Worm (Caenorhabditis elegans): ENCODE data around the gene moa-2.

Gene moa-2

ce11 chrII:7678512-7678911 is 20.3 kb downstream of the moa-2 start:
- no peak for TF ChIP-seq ZK546.5 (tag; optimal IDR thresholded peaks at IDR 0.05)
- TF ChIP-seq alr-1 (tag; optimal IDR thresholded peaks at IDR 0.05) = no peak
- no peak for TF ChIP-seq nhr-6 (tag; optimal IDR thresholded peaks at IDR 0.05)
- no peak for TF ChIP-seq mdl-1 (tag; optimal IDR thresholded peaks at IDR 0.05)
- TF ChIP-seq nhr-11 (tag; optimal IDR thresholded peaks at IDR 0.05) = no peak
- TF ChIP-seq nhr-77 (tag; optimal IDR thresholded peaks at IDR 0.05) = no peak
- TF ChIP-seq C34F6.9 (tag; optimal IDR thresholded peaks at IDR 0.05) = no peak
- no peak for TF ChIP-seq egl-27 (tag; optimal IDR thresholded peaks at IDR 0.05)
- TF ChIP-seq nhr-21 (tag; optimal IDR thresholded peaks at IDR 0.05) = no peak
- no peak for TF ChIP-seq ama-1 (optimal IDR thresholded peaks at IDR 0.05)
- TF ChIP-seq lin-13 (GFP tag; optimal IDR thresholded peaks at IDR 0.05) = no peak
- no peak for TF ChIP-seq sem-4 (tag; optimal IDR thresholded peaks at IDR 0.05)
- TF ChIP-seq nhr-10 (tag; optimal IDR thresholded peaks at IDR 0.05) = no peak
- no peak for TF ChIP-seq peb-1 (tag; optimal IDR thresholded peaks at IDR 0.05)
- TF ChIP-seq ceh-16 (tag; optimal IDR thresholded peaks at IDR 0.05) = no peak
- TF ChIP-seq mbf-1 (tag; optimal IDR thresholded peaks at IDR 0.05) = no peak
- TF ChIP-seq unc-62 (GFP tag; optimal IDR thresholded peaks at IDR 0.05) = no peak
- no peak for TF ChIP-seq nhr-23 (tag; optimal IDR thresholded peaks at IDR 0.05)

ce11 chrII:7676307-7676905 is 22.4 kb downstream of the moa-2 start:
- TF ChIP-seq unc-62 (GFP tag; optimal IDR thresholded peaks at IDR 0.05) (no peak), C34F6.9 (tag; optimal IDR thresholded peaks at IDR 0.05) (peak; percentile 0), snpc-4 (tag; optimal IDR thresholded peaks at IDR 0.05) (no peak), ceh-16 (tag; optimal IDR thresholded peaks at IDR 0.05) (peak; percentile 5), elt-1 (tag; optimal IDR thresholded peaks at IDR 0.05) (no peak), lsy-2 (tag; optimal IDR thresholded peaks at IDR 0.05) (peak in 1 of 2 experiments; percentile 6), lin-39 (tag; optimal IDR thresholded peaks at IDR 0.05) (no peak), mdl-1 (tag; optimal IDR thresholded peaks at IDR 0.05) (peak in 1 of 2 experiments; percentile 11), nhr-77 (tag; optimal IDR thresholded peaks at IDR 0.05) (no peak), sma-3 (GFP tag; optimal IDR thresholded peaks at IDR 0.05) (peak; percentile 34), peb-1 (tag; optimal IDR thresholded peaks at IDR 0.05) (no peak), aly-2 (tag; optimal IDR thresholded peaks at IDR 0.05) (no peak), lin-13 (GFP tag; optimal IDR thresholded peaks at IDR 0.05) (no peak), blmp-1 (tag; optimal IDR thresholded peaks at IDR 0.05; ENCODE audit: insufficient read depth) (no peak), sem-4 (tag; optimal IDR thresholded peaks at IDR 0.05) (no peak), nhr-25 (tag; optimal IDR thresholded peaks at IDR 0.05) (peak; percentile 33), nhr-237 (tag; optimal IDR thresholded peaks at IDR 0.05) (no peak), unc-39 (tag; optimal IDR thresholded peaks at IDR 0.05) (no peak), nhr-21 (tag; optimal IDR thresholded peaks at IDR 0.05) (no peak), nhr-129 (tag; optimal IDR thresholded peaks at IDR 0.05) (peak; percentile 41), sma-9 (GFP tag; optimal IDR thresholded peaks at IDR 0.05) (no peak), sma-9 (tag; optimal IDR thresholded peaks at IDR 0.05) (no peak), egl-27 (tag; optimal IDR thresholded peaks at IDR 0.05) (peak; percentile 16), crh-2 (tag; optimal IDR thresholded peaks at IDR 0.05) (no peak), nhr-11 (tag; optimal IDR thresholded peaks at IDR 0.05) (no peak), unc-55 (GFP tag; optimal IDR thresholded peaks at IDR 0.05) (peak; percentile 58), nhr-10 (tag; optimal IDR thresholded peaks at IDR 0.05) (no peak), dmd-4 (tag; optimal IDR thresholded peaks at IDR 0.05) (no peak)

ce11 chrII:7675752-7676151 is 23.1 kb downstream of the moa-2 start:
- TF ChIP-seq nhr-25 (tag; optimal IDR thresholded peaks at IDR 0.05) = no peak
- TF ChIP-seq gmeb-1 (tag; optimal IDR thresholded peaks at IDR 0.05) = no peak
- TF ChIP-seq nhr-11 (tag; optimal IDR thresholded peaks at IDR 0.05) = no peak
- TF ChIP-seq skn-1 (tag; optimal IDR thresholded peaks at IDR 0.05) = no peak
- no peak for TF ChIP-seq ZK546.5 (tag; optimal IDR thresholded peaks at IDR 0.05)
- TF ChIP-seq aly-2 (tag; optimal IDR thresholded peaks at IDR 0.05) = no peak
- TF ChIP-seq mbf-1 (tag; optimal IDR thresholded peaks at IDR 0.05) = no peak
- no peak for TF ChIP-seq elt-3 (tag; optimal IDR thresholded peaks at IDR 0.05)
- TF ChIP-seq lsy-2 (tag; optimal IDR thresholded peaks at IDR 0.05) = no peak
- no peak for TF ChIP-seq R02D3.7 (tag; optimal IDR thresholded peaks at IDR 0.05)
- no peak for TF ChIP-seq nhr-129 (tag; optimal IDR thresholded peaks at IDR 0.05)
- TF ChIP-seq alr-1 (tag; optimal IDR thresholded peaks at IDR 0.05) = no peak
- TF ChIP-seq ztf-11 (tag; optimal IDR thresholded peaks at IDR 0.05) = no peak
- TF ChIP-seq lin-39 (tag; optimal IDR thresholded peaks at IDR 0.05) = no peak
- no peak for TF ChIP-seq C34F6.9 (tag; optimal IDR thresholded peaks at IDR 0.05)
- no peak for TF ChIP-seq fos-1 (tag; optimal IDR thresholded peaks at IDR 0.05)
- no peak for TF ChIP-seq ceh-82 (tag; optimal IDR thresholded peaks at IDR 0.05)
- TF ChIP-seq peb-1 (tag; optimal IDR thresholded peaks at IDR 0.05) = no peak

All from whole organism, L2 larva.